Worm (Caenorhabditis elegans) whole organism, mixed stage, embryonic: ENCODE results near the gene rpl-7A.

Experiments used
- M03D4.4 ChIP-seq: sonication (generic microtip); optimal IDR thresholded peaks from 2 replicates; lab custom pipeline; 2017; ENCODE audit warnings: mild to moderate bottlenecking, missing genetic modification characterization, missing compliant biosample characterization
- bed-3 ChIP-seq: fragments of 200-800 bp; sonication (Bioruptor generic); optimal IDR thresholded peaks from 3 replicates; lab custom pipeline; 2018; ENCODE audit warnings: mild to moderate bottlenecking, missing genetic modification characterization, moderate library complexity, missing compliant biosample characterization
- blmp-1 ChIP-seq: fragments of 150-350 bp; optimal IDR thresholded peaks from 2 replicates; lab custom pipeline; 2014; ENCODE audit warnings: missing biosample characterization, missing genetic modification characterization
- ceh-39 ChIP-seq: fragments of 150-350 bp; optimal IDR thresholded peaks from 2 replicates; lab custom pipeline; 2014; ENCODE audit warnings: missing biosample characterization, missing genetic modification characterization
- ceh-43 ChIP-seq: fragments of 200-800 bp; sonication (Bioruptor generic); optimal IDR thresholded peaks from 2 replicates; lab custom pipeline; 2018; ENCODE audit warnings: mild to moderate bottlenecking, missing genetic modification characterization, moderate library complexity, missing compliant biosample characterization
- ceh-83 ChIP-seq: fragments of 200-800 bp; sonication (Bioruptor generic); optimal IDR thresholded peaks from 2 replicates; lab custom pipeline; 2018; ENCODE audit warnings: mild to moderate bottlenecking, missing genetic modification characterization, missing compliant biosample characterization
- ces-1 ChIP-seq: fragments of 150-350 bp; optimal IDR thresholded peaks from 2 replicates; lab custom pipeline; 2014; ENCODE audit warnings: missing biosample characterization, missing genetic modification reagents, missing genetic modification characterization
- cnd-1 ChIP-seq: fragments of 200-800 bp; sonication (Bioruptor generic); optimal IDR thresholded peaks from 2 replicates; lab custom pipeline; 2018; ENCODE audit warnings: mild to moderate bottlenecking, missing genetic modification characterization, missing compliant biosample characterization
- drap-1 ChIP-seq: fragments of 200-800 bp; sonication (Bioruptor generic); optimal IDR thresholded peaks from 3 replicates; lab custom pipeline; 2018; ENCODE audit warnings: mild to moderate bottlenecking, missing genetic modification characterization, missing compliant biosample characterization
- elt-1 ChIP-seq: sonication (generic microtip); optimal IDR thresholded peaks from 2 replicates; lab custom pipeline; 2017; ENCODE audit warnings: missing genetic modification characterization, mild to moderate bottlenecking, missing compliant biosample characterization, antibody characterized with exemption, moderate library complexity, borderline replicate concordance; ENCODE audit not compliant: insufficient read depth
- elt-3 ChIP-seq: fragments of 150-350 bp; optimal IDR thresholded peaks from 2 replicates; lab custom pipeline; 2014; ENCODE audit warnings: missing biosample characterization, missing genetic modification characterization
- flh-1 ChIP-seq: fragments of 200-800 bp; sonication (Bioruptor generic); optimal IDR thresholded peaks from 2 replicates; lab custom pipeline; 2018; ENCODE audit warnings: mild to moderate bottlenecking, missing genetic modification characterization, moderate library complexity, missing compliant biosample characterization
- ham-2 ChIP-seq: fragments of 200-800 bp; sonication (Bioruptor generic); optimal IDR thresholded peaks from 2 replicates; lab custom pipeline; 2018; ENCODE audit warnings: mild to moderate bottlenecking, missing genetic modification characterization, missing compliant biosample characterization
- hlh-1 ChIP-seq: fragments of 150-350 bp; optimal IDR thresholded peaks from 2 replicates; lab custom pipeline; 2014; ENCODE audit warnings: missing biosample characterization, missing genetic modification reagents, missing genetic modification characterization
- lin-13 ChIP-seq: fragments of 150-350 bp; optimal IDR thresholded peaks from 2 replicates; lab custom pipeline; 2014; ENCODE audit warnings: missing biosample characterization, missing genetic modification characterization
- lsy-2 ChIP-seq: fragments of 150-350 bp; optimal IDR thresholded peaks from 2 replicates; lab custom pipeline; 2014; ENCODE audit warnings: missing biosample characterization, missing genetic modification characterization
- mab-5 ChIP-seq: fragments of 150-350 bp; optimal IDR thresholded peaks from 2 replicates; lab custom pipeline; 2014; ENCODE audit warnings: missing biosample characterization, missing genetic modification characterization
- mep-1 ChIP-seq: fragments of 150-350 bp; optimal IDR thresholded peaks from 2 replicates; lab custom pipeline; 2017; ENCODE audit warnings: missing biosample characterization, missing genetic modification reagents, missing genetic modification characterization, inconsistent platforms
- mls-2 ChIP-seq: sonication (generic microtip); optimal IDR thresholded peaks from 2 replicates; lab custom pipeline; 2016; ENCODE audit warnings: mild to moderate bottlenecking, missing genetic modification characterization, moderate library complexity, missing compliant biosample characterization
- nhr-12 ChIP-seq: fragments of 150-350 bp; optimal IDR thresholded peaks from 2 replicates; lab custom pipeline; 2014; ENCODE audit warnings: missing biosample characterization, missing genetic modification characterization
- nhr-2 ChIP-seq: fragments of 150-350 bp; optimal IDR thresholded peaks from 2 replicates; lab custom pipeline; 2014; ENCODE audit warnings: missing biosample characterization, missing genetic modification characterization
- nhr-237 ChIP-seq: fragments of 150-350 bp; optimal IDR thresholded peaks from 2 replicates; lab custom pipeline; 2014; ENCODE audit warnings: missing biosample characterization, missing genetic modification characterization
- nhr-28 ChIP-seq: fragments of 150-350 bp; optimal IDR thresholded peaks from 2 replicates; lab custom pipeline; 2014; ENCODE audit warnings: missing biosample characterization, missing genetic modification characterization
- nhr-76 ChIP-seq: sonication (generic microtip); optimal IDR thresholded peaks from 2 replicates; lab custom pipeline; 2017; ENCODE audit warnings: missing biosample characterization, missing genetic modification characterization
- pha-4 ChIP-seq: fragments of 150-350 bp; optimal IDR thresholded peaks from 2 replicates; lab custom pipeline; 2018; ENCODE audit warnings: missing biosample characterization, missing genetic modification reagents, missing genetic modification characterization
- sem-2 ChIP-seq: fragments of 200-800 bp; sonication (Bioruptor generic); optimal IDR thresholded peaks from 2 replicates; lab custom pipeline; 2018; ENCODE audit warnings: mild to moderate bottlenecking, missing genetic modification characterization, missing compliant biosample characterization
- snpc-4 ChIP-seq: fragments of 150-350 bp; optimal IDR thresholded peaks from 2 replicates; lab custom pipeline; 2014; ENCODE audit warnings: missing biosample characterization, missing genetic modification characterization
- sptf-1 ChIP-seq: sonication (generic microtip); optimal IDR thresholded peaks from 2 replicates; lab custom pipeline; 2017; ENCODE audit warnings: mild to moderate bottlenecking, missing genetic modification characterization, moderate library complexity, missing compliant biosample characterization
- tbx-8 ChIP-seq: fragments of 200-800 bp; sonication (Bioruptor generic); optimal IDR thresholded peaks from 2 replicates; lab custom pipeline; 2018; ENCODE audit warnings: mild to moderate bottlenecking, missing genetic modification characterization, moderate library complexity, missing compliant biosample characterization
- unc-120 ChIP-seq: sonication (generic microtip); optimal IDR thresholded peaks from 2 replicates; lab custom pipeline; 2017; ENCODE audit warnings: missing genetic modification characterization, missing compliant biosample characterization; ENCODE audit not compliant: poor library complexity, severe bottlenecking
- unc-39 ChIP-seq: fragments of 150-350 bp; optimal IDR thresholded peaks from 2 replicates; lab custom pipeline; 2014; ENCODE audit warnings: missing biosample characterization, missing genetic modification characterization
- unc-62 ChIP-seq: fragments of 150-350 bp; optimal IDR thresholded peaks from 2 replicates; lab custom pipeline; 2014; ENCODE audit warnings: missing biosample characterization, missing genetic modification reagents, missing genetic modification characterization
- zip-8 ChIP-seq: fragments of 150-350 bp; optimal IDR thresholded peaks from 2 replicates; lab custom pipeline; 2014; ENCODE audit warnings: missing biosample characterization, missing genetic modification characterization
- ztf-11 ChIP-seq: fragments of 150-350 bp; optimal IDR thresholded peaks from 2 replicates; lab custom pipeline; 2014; ENCODE audit warnings: missing biosample characterization, missing genetic modification characterization

Gene rpl-7A

ce11 chrIV:4411948-4412335, 21.6 kb upstream of the rpl-7A start:
- TF ChIP-seq sem-2 (GFP tag; lab: Kevin White, UChicago): peak; percentile 0
- TF ChIP-seq ceh-43 (GFP tag; lab: Kevin White, UChicago): no peak
- TF ChIP-seq ceh-39 (tag; lab: Kevin White, UChicago): no peak
- TF ChIP-seq, all 35 proteins: peak for 1

DNA sequence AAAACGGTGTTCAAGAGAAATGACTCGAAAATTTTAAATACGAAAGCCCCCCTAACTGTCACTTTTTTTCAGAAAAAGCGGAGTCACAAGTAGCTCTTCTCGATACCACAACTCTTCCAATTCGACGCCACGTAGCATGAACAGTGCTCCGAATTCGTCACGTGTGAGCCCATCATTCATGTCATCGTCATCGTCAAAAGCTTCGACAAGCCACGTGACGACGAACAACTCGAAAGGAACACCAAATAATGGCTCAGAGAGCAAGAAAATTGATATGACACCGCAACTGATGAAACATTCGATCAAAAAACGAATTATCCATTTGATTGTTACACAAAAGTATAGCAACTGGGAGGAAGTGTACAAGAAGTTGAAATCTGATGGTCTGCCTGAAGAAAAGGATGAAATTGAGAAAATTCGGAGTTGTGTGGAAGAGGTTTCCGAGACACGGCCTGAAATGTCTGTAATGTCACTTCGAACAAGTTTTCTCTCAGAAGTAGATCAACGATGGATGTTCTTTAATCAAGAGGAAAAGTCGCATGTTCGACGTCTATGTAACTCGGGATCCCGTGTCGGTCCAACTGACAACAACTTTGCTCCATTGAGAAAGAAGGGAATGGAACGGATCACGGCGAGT, 21.0 kb upstream of the rpl-7A start:
- no peak for TF ChIP-seq flh-1 (GFP tag; lab: Kevin White, UChicago)
- no peak for TF ChIP-seq sptf-1 (tag; lab: Kevin White, UChicago)
- TF ChIP-seq cnd-1: no peak
- no peak for TF ChIP-seq unc-62 (GFP tag; lab: Kevin White, UChicago)
- no peak for TF ChIP-seq ztf-11 (tag; lab: Kevin White, UChicago)
- no peak for TF ChIP-seq mls-2 (tag; lab: Kevin White, UChicago)
- TF ChIP-seq M03D4.4: no peak
- TF ChIP-seq nhr-237 (tag; lab: Kevin White, UChicago): no peak

ce11 chrIV:4410526-4410925, 20.1 kb upstream of the rpl-7A start:
- TF ChIP-seq zip-8 (tag; lab: Kevin White, UChicago): no peak

- TF ChIP-seq mls-2 (tag; lab: Kevin White, UChicago) (no peak), tbx-8 (GFP tag; lab: Kevin White, UChicago) (no peak), nhr-76 (no peak), nhr-28 (no peak), sem-2 (GFP tag; lab: Kevin White, UChicago) (no peak), blmp-1 (tag; lab: Kevin White, UChicago) (no peak), ces-1 (GFP tag; lab: Kevin White, UChicago) (no peak), zip-8 (tag; lab: Kevin White, UChicago) (no peak)
Observed at ce11 chrIV:4408714-4409113, 18.3 kb upstream of the rpl-7A start.

DNA sequence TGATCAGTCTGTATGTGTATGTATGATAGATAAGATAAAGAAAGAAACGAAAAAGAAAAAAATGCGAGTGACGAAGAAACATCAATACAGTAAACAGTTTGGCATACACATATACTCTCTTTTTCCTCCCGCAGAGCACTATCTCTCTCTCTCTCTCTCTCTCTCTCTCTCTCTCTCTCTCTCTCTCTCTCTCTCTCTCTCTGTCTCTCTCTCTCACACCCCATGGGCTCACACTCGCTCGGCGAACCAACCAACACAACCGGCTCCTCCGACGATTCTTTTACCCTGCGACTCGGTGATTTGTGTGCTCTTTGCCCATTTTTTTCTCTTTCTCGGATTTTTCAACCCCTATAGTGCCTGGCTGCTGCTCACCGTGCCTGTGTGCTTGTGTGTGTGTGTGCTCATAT, 16.7 kb upstream of the rpl-7A start:
- peak; percentile 3 for TF ChIP-seq M03D4.4
- no peak for TF ChIP-seq nhr-12 (tag; lab: Kevin White, UChicago)
- TF ChIP-seq drap-1 (GFP tag; lab: Kevin White, UChicago): peak; percentile 20
- no peak for TF ChIP-seq nhr-28
- peak; percentile 56 for TF ChIP-seq pha-4
- no peak for TF ChIP-seq ztf-11 (tag; lab: Kevin White, UChicago)
- no peak for TF ChIP-seq tbx-8 (GFP tag; lab: Kevin White, UChicago)
- TF ChIP-seq unc-120 (tag; lab: Kevin White, UChicago): peak; percentile 48
- TF ChIP-seq zip-8 (tag; lab: Kevin White, UChicago): no peak
- TF ChIP-seq lsy-2: peak; percentile 11
- TF ChIP-seq blmp-1 (tag; lab: Kevin White, UChicago): no peak
- TF ChIP-seq ces-1 (GFP tag; lab: Kevin White, UChicago): no peak
- no peak for TF ChIP-seq mab-5 (tag; lab: Kevin White, UChicago)
- peak; percentile 60 for TF ChIP-seq nhr-237 (tag; lab: Kevin White, UChicago)
- no peak for TF ChIP-seq elt-3
- no peak for TF ChIP-seq cnd-1

- TF ChIP-seq mep-1 (tag; lab: Kevin White, UChicago): peak; percentile 71
- TF ChIP-seq M03D4.4: no peak
- TF ChIP-seq unc-62 (GFP tag; lab: Kevin White, UChicago): peak; percentile 39
- TF ChIP-seq cnd-1: peak; percentile 54
- peak; percentile 18 for TF ChIP-seq unc-120 (tag; lab: Kevin White, UChicago)
- TF ChIP-seq sptf-1 (tag; lab: Kevin White, UChicago): peak; percentile 27
- TF ChIP-seq snpc-4 (tag; lab: Kevin White, UChicago): no peak
- TF ChIP-seq ceh-83 (GFP tag; lab: Kevin White, UChicago): no peak
- TF ChIP-seq ztf-11 (tag; lab: Kevin White, UChicago): no peak
- peak; percentile 41 for TF ChIP-seq lin-13
- TF ChIP-seq nhr-237 (tag; lab: Kevin White, UChicago): no peak
- no peak for TF ChIP-seq tbx-8 (GFP tag; lab: Kevin White, UChicago)
- peak; percentile 5 for TF ChIP-seq drap-1 (GFP tag; lab: Kevin White, UChicago)
- no peak for TF ChIP-seq blmp-1 (tag; lab: Kevin White, UChicago)
- TF ChIP-seq elt-1 (tag; lab: Kevin White, UChicago): peak; percentile 37
- no peak for TF ChIP-seq nhr-76
- no peak for TF ChIP-seq mab-5 (tag; lab: Kevin White, UChicago)
- no peak for TF ChIP-seq nhr-12 (tag; lab: Kevin White, UChicago)
- no peak for TF ChIP-seq unc-39 (tag; lab: Kevin White, UChicago)
- TF ChIP-seq ceh-39 (tag; lab: Kevin White, UChicago): peak; percentile 57
- no peak for TF ChIP-seq elt-3
- TF ChIP-seq lsy-2: peak; percentile 45
- peak; percentile 8 for TF ChIP-seq mls-2 (tag; lab: Kevin White, UChicago)
- TF ChIP-seq nhr-2 (tag; lab: Kevin White, UChicago): no peak
- peak; percentile 42 for TF ChIP-seq ces-1 (GFP tag; lab: Kevin White, UChicago)
- peak; percentile 55 for TF ChIP-seq pha-4
- TF ChIP-seq sem-2 (GFP tag; lab: Kevin White, UChicago): no peak
- no peak for TF ChIP-seq flh-1 (GFP tag; lab: Kevin White, UChicago)
- peak; percentile 17 for TF ChIP-seq ceh-43 (GFP tag; lab: Kevin White, UChicago)
- peak; percentile 46 for TF ChIP-seq ham-2 (GFP tag; lab: Kevin White, UChicago)
- peak; percentile 55 for TF ChIP-seq hlh-1 (tag; lab: Kevin White, UChicago)
- no peak for TF ChIP-seq bed-3 (GFP tag; lab: Kevin White, UChicago)
- TF ChIP-seq zip-8 (tag; lab: Kevin White, UChicago): no peak
Observed at ce11 chrIV:4406054-4406539, 15.7 kb upstream of the rpl-7A start.
